Worm (Caenorhabditis elegans): ENCODE results near the gene pcf-11.
A peak's percentile ranks its signal among the peaks of the same experiment; 100 is the strongest.

The pcf-11 gene

DNA sequence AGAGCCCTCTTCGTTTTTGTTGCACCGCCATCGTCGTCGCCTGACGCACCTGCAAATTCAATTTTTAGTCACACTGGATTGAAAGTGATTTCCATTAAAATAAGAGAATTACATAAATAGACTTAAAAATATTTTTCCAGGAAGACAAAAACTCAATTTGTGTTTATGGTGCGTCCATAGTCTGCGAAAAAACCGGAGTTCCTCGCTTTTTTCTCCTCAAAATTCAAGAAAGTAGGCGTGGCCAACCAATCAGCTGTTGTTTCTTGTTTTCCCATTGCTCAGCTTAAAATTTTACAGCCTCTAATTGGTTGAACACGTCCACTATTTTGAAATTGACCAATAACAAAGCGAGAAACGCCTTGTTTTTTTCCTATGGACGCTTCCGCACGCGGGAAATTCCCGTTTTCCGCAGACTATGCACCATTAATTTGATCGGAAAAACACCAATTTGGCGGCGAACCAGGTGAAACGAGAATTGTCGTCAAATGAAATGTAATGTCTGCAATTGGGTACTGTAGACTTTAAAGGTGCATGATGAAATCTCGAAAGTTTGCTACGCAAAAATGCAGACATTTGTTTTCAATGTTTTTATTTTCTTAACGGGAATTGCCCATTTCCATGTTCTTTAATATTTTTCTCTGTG is 40.1 kb upstream of the pcf-11 start, which contains the start of gene C27F2.7:
C27F2.7 (minus strand) TSS at position 51 of the 643 bp plus-strand sequence.
- no peak for TF ChIP-seq elt-3 (tag; optimal IDR thresholded peaks at IDR 0.05)
- peak; percentile 72 for TF ChIP-seq nfya-1 (tag; optimal IDR thresholded peaks at IDR 0.05; ENCODE audit: insufficient read depth)

DNA sequence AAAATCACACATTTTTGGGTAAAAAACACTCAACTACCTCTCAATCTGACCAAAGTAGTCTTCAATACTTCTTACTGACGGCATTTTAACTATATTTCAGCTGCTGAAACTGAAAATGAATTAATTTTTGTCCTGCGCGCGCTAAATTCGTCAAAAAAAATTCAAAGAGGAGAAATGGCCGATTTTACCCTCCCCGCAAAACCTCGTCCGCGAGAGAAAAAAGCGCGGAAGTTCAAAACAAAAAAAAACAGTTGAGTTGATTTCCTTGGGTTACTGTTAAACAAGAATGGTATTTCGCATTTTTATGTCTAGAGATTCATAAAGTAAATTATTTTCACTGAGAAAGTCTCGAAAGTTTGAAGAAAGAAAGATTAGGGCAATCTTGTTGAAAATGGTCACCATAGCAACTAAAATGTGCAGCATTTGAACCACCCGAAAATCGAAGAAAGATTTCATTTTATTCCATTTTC is 37.9 kb upstream of the pcf-11 start, which contains the start of the genes C27F2.10 and wdr-60:
C27F2.10 (minus strand) TSS at position 109 of the 470 bp plus-strand sequence.
wdr-60 (plus strand) TSS at position 420 of the 470 bp plus-strand sequence.
- TF ChIP-seq nhr-28 (tag; optimal IDR thresholded peaks at IDR 0.05) (no peak), jun-1 (tag; optimal IDR thresholded peaks at IDR 0.05) (no peak), sea-2 (GFP tag; optimal IDR thresholded peaks at IDR 0.05) (no peak), ceh-82 (tag; optimal IDR thresholded peaks at IDR 0.05) (no peak), zag-1 (tag; optimal IDR thresholded peaks at IDR 0.05) (no peak), ama-1 (optimal IDR thresholded peaks at IDR 0.05) (no peak), nfya-1 (tag; optimal IDR thresholded peaks at IDR 0.05; ENCODE audit: insufficient read depth) (peak; percentile 55), R02D3.7 (tag; optimal IDR thresholded peaks at IDR 0.05) (no peak), nhr-23 (tag; optimal IDR thresholded peaks at IDR 0.05) (peak; percentile 1), lin-15B (tag; optimal IDR thresholded peaks at IDR 0.05) (peak; percentile 44), nhr-67 (tag; optimal IDR thresholded peaks at IDR 0.05) (no peak), lsy-12 (tag; optimal IDR thresholded peaks at IDR 0.05) (no peak), lin-39 (tag; optimal IDR thresholded peaks at IDR 0.05) (no peak), egl-27 (tag; optimal IDR thresholded peaks at IDR 0.05) (no peak), nhr-76 (tag; optimal IDR thresholded peaks at IDR 0.05) (no peak)

- no peak for TF ChIP-seq eor-1 (tag; optimal IDR thresholded peaks at IDR 0.05)
- no peak for TF ChIP-seq lsy-12 (tag; optimal IDR thresholded peaks at IDR 0.05)
- no peak for TF ChIP-seq nhr-23 (tag; optimal IDR thresholded peaks at IDR 0.05)
- no peak for TF ChIP-seq nhr-25 (tag; optimal IDR thresholded peaks at IDR 0.05)
- no peak for TF ChIP-seq lin-15B (tag; optimal IDR thresholded peaks at IDR 0.05)
- no peak for TF ChIP-seq R02D3.7 (tag; optimal IDR thresholded peaks at IDR 0.05)
- TF ChIP-seq fkh-2 (tag; optimal IDR thresholded peaks at IDR 0.05), result no peak
- no peak for TF ChIP-seq nhr-76 (tag; optimal IDR thresholded peaks at IDR 0.05)
- TF ChIP-seq ceh-28 (tag; optimal IDR thresholded peaks at IDR 0.05), result no peak
- TF ChIP-seq nhr-67 (tag; optimal IDR thresholded peaks at IDR 0.05), result no peak
- no peak for TF ChIP-seq elt-3 (tag; optimal IDR thresholded peaks at IDR 0.05)
- TF ChIP-seq ztf-4 (tag; optimal IDR thresholded peaks at IDR 0.05), result no peak
- TF ChIP-seq ceh-9 (tag; optimal IDR thresholded peaks at IDR 0.05), result no peak
- no peak for TF ChIP-seq elt-1 (tag; optimal IDR thresholded peaks at IDR 0.05)
- TF ChIP-seq ceh-16 (tag; optimal IDR thresholded peaks at IDR 0.05), result no peak
- TF ChIP-seq lin-39 (tag; optimal IDR thresholded peaks at IDR 0.05), result no peak
- no peak for TF ChIP-seq nhr-12 (tag; optimal IDR thresholded peaks at IDR 0.05)
- TF ChIP-seq egl-5 (tag; optimal IDR thresholded peaks at IDR 0.05), result no peak
- TF ChIP-seq hmg-11 (tag; optimal IDR thresholded peaks at IDR 0.05), result no peak
Observed at ce11 chrIII:4987666-4988065, 37.0 kb upstream of the pcf-11 start.

DNA sequence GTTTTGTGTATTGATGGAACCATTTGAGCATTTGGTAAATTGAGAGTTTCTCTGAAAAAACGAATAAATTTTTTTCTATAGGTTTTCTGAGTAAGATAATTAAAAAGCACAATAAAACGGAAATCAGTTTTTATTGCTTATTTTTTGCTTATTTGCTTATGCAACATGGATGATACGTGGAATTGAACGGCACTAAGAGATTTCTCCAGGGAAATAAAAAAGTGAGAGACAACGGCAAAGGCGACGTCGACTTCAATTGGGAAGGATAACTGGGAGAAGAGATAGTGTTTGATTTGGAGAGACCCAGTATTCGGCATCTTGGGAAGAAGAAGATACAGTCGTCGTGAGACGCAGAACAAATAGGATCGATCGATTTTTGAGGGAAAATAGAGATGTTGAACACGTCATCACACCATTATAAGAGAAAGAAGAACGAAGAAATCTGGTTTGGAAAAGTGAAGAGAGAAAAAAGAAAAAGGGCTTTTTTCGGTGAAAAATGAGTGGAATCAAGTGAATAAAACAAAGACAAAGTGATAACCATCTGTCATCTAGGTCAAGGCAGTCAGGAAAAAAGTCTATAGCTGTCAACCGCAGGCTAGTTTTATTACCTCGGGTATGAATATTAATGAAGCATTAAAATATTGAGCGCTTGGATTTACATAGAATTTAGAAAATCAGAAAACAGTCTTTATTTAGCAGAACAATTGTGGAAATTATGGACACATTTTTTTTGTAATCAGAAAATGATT is 26.4 kb upstream of the pcf-11 start, which contains the start of gene tmem-131:
tmem-131 (minus strand) TSS at position 51 of the 749 bp plus-strand sequence.
- TF ChIP-seq nhr-23 (tag; optimal IDR thresholded peaks at IDR 0.05), result peak; percentile 83
- TF ChIP-seq skn-1 (tag; optimal IDR thresholded peaks at IDR 0.05), result no peak
- no peak for TF ChIP-seq pqm-1 (tag; optimal IDR thresholded peaks at IDR 0.05)
- no peak for TF ChIP-seq aly-2 (tag; optimal IDR thresholded peaks at IDR 0.05)
- TF ChIP-seq nhr-25 (tag; optimal IDR thresholded peaks at IDR 0.05), result peak; percentile 91
- peak; percentile 79 for TF ChIP-seq ceh-28 (tag; optimal IDR thresholded peaks at IDR 0.05)
- TF ChIP-seq ztf-4 (tag; optimal IDR thresholded peaks at IDR 0.05), result no peak
- TF ChIP-seq mml-1 (tag; optimal IDR thresholded peaks at IDR 0.05), result no peak
- peak; percentile 36 for TF ChIP-seq nfya-1 (tag; optimal IDR thresholded peaks at IDR 0.05; ENCODE audit: insufficient read depth)

- TF ChIP-seq snpc-4 (tag; optimal IDR thresholded peaks at IDR 0.05) (peak; percentile 2), nfya-1 (tag; optimal IDR thresholded peaks at IDR 0.05; ENCODE audit: insufficient read depth) (peak; percentile 5), nhr-12 (tag; optimal IDR thresholded peaks at IDR 0.05) (no peak)
Observed at ce11 chrIII:4998956-4999425, 25.7 kb upstream of the pcf-11 start, which contains the start of gene smcr-8. TSS of gene smcr-8 (plus strand) at chrIII:4999375.

Data from whole organism, L3 larva.